Worm (Caenorhabditis elegans): ENCODE measurements around the gene F42A8.1.

- TF ChIP-seq jun-1 (tag; optimal IDR thresholded peaks at IDR 0.05) (no peak), nhr-237 (tag; optimal IDR thresholded peaks at IDR 0.05) (no peak), nhr-102 (tag; optimal IDR thresholded peaks at IDR 0.05) (no peak), ama-1 (optimal IDR thresholded peaks at IDR 0.05) (no peak)
Observed at ce11 chrII:9369394-9369793, 23.0 kb upstream of the F42A8.1 start.

All from whole organism, L4 larva.